Worm (Caenorhabditis elegans) whole organism, midembryonic: ENCODE data around the gene T24B8.3.

ENCODE experiments used
- T22C8.4 ChIP-seq: fragments of 200-800 bp; sonication (Bioruptor generic); IDR thresholded peaks from 2 replicates; pipeline ENCODE4 v1.3.6; 2022; ENCODE audit warnings: missing genetic modification characterization, missing compliant biosample characterization
- cog-1 ChIP-seq: sonication (generic microtip); optimal IDR thresholded peaks from 2 replicates; lab custom pipeline; 2016; ENCODE audit warnings: missing genetic modification characterization, missing compliant biosample characterization
- flt-1 ChIP-seq: fragments of 200-800 bp; sonication (Bioruptor generic); IDR thresholded peaks from 2 replicates; pipeline ENCODE4 v1.3.6; 2022; ENCODE audit warnings: missing genetic modification characterization, missing compliant biosample characterization
- klf-2 ChIP-seq: fragments of 200-800 bp; sonication (Bioruptor generic); conservative IDR thresholded peaks from 2 replicates; pipeline ENCODE4 v1.3.6; 2022; ENCODE audit warnings: missing genetic modification reagents, missing genetic modification characterization, missing compliant biosample characterization
- med-1 ChIP-seq: sonication (generic microtip); optimal IDR thresholded peaks from 2 replicates; lab custom pipeline; 2017; ENCODE audit warnings: missing genetic modification characterization, mild to moderate bottlenecking, missing compliant biosample characterization, antibody characterized with exemption, missing genetic modification reagents; ENCODE audit not compliant: insufficient read depth
- ref-1 ChIP-seq: fragments of 200-800 bp; sonication (Bioruptor generic); conservative IDR thresholded peaks from 2 replicates; pipeline ENCODE4 v1.3.6; 2022; ENCODE audit warnings: missing genetic modification reagents, missing genetic modification characterization, missing compliant biosample characterization
- tab-1 ChIP-seq: fragments of 200-800 bp; sonication (Bioruptor generic); IDR thresholded peaks from 2 replicates; pipeline ENCODE4 v1.3.6; 2022; ENCODE audit warnings: missing genetic modification characterization, missing compliant biosample characterization
- ztf-29 ChIP-seq: fragments of 200-800 bp; sonication (Bioruptor generic); IDR thresholded peaks from 2 replicates; pipeline ENCODE4 v1.3.6; 2022; ENCODE audit warnings: missing genetic modification reagents, missing genetic modification characterization, missing compliant biosample characterization

DNA sequence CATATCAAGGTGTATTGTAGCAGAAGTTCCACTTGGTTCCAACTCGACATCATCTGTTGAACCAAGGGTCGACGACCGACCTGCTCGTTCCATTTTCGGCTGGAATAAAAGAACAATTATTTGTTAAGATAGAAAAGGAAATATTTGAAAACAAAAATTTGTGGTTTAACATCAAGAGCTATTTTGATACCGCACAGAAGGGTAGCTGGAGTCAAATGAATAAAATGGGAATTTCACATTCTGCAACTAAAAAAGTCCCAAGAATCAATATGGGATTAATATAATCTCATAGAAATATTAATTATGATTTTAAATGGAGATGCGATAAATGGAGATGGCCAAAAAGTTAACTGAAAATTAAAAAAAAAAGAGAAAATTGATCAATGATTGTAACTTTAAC lies 37.6 kb upstream of the T24B8.3 start, which contains the start of gene clh-5:
- no peak for TF ChIP-seq flt-1 (GFP tag; lab: Robert Waterston, UW)
- no peak for TF ChIP-seq ztf-29
- TF ChIP-seq cog-1 (tag; lab: Kevin White, UChicago): no peak
- TF ChIP-seq T22C8.4 (GFP tag; lab: Robert Waterston, UW): no peak
- TF ChIP-seq med-1 (GFP tag; lab: Kevin White, UChicago): no peak
- no peak for TF ChIP-seq ref-1 (GFP tag; lab: Robert Waterston, UW)
- TF ChIP-seq klf-2 (GFP tag; lab: Robert Waterston, UW): no peak
- no peak for TF ChIP-seq tab-1 (GFP tag; lab: Robert Waterston, UW)
